Worm (Caenorhabditis elegans) whole organism, L4 larva: Measurements from ENCODE around the gene C05C8.7.

Source experiments
- aha-1 ChIP-seq: fragments of 150-350 bp; peaks from one replicate; lab custom pipeline; 2014; ENCODE audit warnings: missing biosample characterization, missing genetic modification characterization
- aly-2 ChIP-seq: sonication (generic microtip); optimal IDR thresholded peaks from 2 replicates; lab custom pipeline; 2018; ENCODE audit warnings: missing biosample characterization, missing genetic modification characterization
- vab-7 ChIP-seq: fragments of 200-800 bp; sonication (Bioruptor generic); IDR thresholded peaks from 2 replicates; pipeline ENCODE4 v1.3.6; 2022; ENCODE audit warnings: missing genetic modification reagents, missing genetic modification characterization, missing compliant biosample characterization

DNA sequence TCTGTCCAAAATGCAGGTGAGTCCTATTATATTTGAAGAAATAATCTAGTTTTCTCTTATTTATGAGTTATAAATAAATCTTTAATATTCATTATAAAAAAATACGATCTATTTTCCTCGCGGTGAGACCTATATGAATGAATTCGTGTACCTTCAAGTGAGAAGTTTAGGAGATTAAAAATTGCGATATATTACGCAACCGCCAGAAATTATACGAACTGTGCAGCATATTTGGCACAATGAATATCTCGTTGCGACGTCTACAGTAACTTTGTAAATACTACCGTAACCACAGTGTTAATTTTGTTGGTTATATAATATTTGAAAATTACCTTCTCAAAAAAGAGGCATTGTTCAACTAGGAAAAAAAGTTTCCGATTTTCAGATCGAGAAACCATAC is 22.5 kb downstream of the C05C8.7 start:
- TF ChIP-seq vab-7 (GFP tag; lab: Robert Waterston, UW) (no peak), aha-1 (tag; lab: Kevin White, UChicago) (no peak), aly-2 (no peak)
